Fruit fly (Drosophila melanogaster) S2 (cell line): Measurements from ENCODE around the gene CG32023.

Source experiments
- CG8478 ChIP-seq: fragments of >200 bp; optimal IDR thresholded peaks from 2 replicates; lab custom pipeline; 2018
- CTCF ChIP-seq, 2 experiments: fragments of >200 bp; optimal IDR thresholded peaks; 2 replicates each; lab custom pipeline; 2018

Gene CG32023

DNA sequence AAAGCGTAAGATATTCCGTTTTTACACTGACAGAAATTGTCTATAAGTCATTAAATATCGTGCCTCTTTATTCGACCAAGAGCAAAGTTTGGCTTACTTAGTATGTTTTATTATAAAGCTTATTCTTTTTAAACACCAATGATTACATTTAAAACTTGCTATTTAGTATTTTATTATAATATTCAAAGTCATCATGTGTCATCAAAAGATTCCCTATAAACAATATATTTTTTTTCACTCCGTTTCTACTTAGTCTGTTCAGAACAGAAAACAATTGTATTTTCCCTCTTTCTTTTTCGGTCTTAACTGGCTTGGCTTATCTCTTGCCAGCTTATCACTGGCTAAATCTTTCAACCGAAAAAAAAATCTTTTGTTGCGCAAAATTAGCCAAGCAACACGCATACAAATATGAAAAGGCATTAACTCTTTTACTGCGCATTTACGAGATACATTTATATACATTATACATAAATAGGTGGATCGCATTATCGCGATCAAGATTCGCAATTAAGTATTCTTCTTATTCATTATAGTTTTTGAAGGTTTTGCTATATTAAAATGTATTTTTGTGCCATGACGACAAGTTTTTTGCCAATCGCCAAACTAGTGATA, 26.6 kb downstream of the CG32023 start:
- TF ChIP-seq CG8478 = no peak
- TF ChIP-seq CTCF (optimal IDR thresholded peaks at IDR 0.05; lab: Kevin White, UChicago) = no peak

dm6 chr3L:8774974-8775731, 28.8 kb downstream of the CG32023 start:
- no peak for TF ChIP-seq CG8478
- no peak for TF ChIP-seq CTCF (optimal IDR thresholded peaks at IDR 0.05; lab: Kevin White, UChicago)

DNA sequence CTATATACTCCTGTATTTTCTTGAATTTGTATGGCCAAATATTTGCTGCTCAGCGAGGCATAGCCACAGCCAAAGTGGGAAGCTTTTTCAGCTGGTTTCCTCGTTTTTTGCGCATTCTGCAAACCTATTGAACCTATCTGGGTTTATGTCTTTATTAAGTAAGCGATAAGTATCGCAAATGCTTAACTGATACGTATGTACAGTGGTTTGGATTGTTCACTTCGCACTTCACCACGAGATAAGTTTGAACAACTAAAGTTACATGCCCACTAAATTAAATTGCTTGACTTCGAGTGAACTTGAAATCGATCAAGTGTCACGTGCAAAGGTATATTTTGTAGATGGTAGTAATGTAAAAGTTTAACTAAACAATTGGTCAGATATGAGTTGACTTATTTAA, 30.3 kb downstream of the CG32023 start:
- no peak for TF ChIP-seq CTCF (optimal IDR thresholded peaks at IDR 0.05; lab: Kevin White, UChicago)
- no peak for TF ChIP-seq CG8478

dm6 chr3L:8772998-8773684, 30.8 kb downstream of the CG32023 start:
- TF ChIP-seq CTCF (optimal IDR thresholded peaks at IDR 0.05; lab: Kevin White, UChicago) (no peak), CG8478 (no peak)

dm6 chr3L:8770616-8771229, 33.3 kb downstream of the CG32023 start:
- no peak for TF ChIP-seq CG8478
- TF ChIP-seq CTCF (optimal IDR thresholded peaks at IDR 0.05; lab: Kevin White, UChicago) = no peak

DNA sequence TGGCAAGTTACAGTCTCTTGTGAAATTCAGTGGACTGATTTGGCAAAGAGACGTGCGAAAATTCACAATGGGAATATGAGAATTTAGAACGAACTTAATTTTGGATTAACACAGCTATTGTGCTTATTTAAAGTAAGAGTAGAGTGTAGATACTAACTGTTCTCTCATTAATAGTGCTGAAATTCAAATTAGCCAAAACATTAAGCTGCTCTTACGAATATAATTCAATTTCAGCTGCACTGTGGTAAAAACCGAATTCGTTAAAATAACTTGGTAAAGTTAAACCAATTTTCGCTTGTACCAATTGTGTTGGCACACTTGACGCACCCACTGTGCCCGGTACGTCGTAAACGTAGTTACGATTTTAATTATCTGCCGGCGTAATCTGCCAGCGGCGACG, 36.1 kb downstream of the CG32023 start:
- TF ChIP-seq CTCF (optimal IDR thresholded peaks at IDR 0.05; lab: Kevin White, UChicago) (no peak), CG8478 (no peak)

DNA sequence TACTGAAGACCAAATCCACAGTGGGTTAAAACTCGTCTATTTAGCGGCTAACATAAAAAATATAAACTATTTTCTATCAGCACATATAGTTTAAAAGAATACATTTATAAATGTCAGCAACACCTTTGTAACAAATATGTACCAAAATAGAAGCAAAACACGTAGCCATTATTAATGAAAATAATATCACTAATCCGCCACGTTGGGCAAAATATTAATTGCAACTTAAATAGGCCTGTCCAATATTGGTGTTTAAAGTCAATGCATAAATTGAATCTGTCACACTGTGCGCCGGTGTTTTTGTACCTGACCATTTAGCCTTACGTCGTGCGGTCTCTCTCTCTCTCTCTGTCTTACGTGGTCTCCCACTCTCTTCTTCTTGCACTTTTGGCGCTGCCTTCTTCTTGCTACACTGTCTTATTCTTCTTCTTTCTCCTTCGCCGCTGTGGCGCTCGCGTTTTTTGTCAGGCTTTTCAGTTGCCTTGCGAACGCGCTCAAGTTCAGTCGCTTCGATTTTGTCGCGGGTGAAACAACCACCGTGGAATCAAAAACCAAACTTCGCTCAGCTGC, 37.9 kb downstream of the CG32023 start:
- TF ChIP-seq CG8478 (no peak), CTCF (optimal IDR thresholded peaks at IDR 0.05; lab: Kevin White, UChicago) (no peak)

DNA sequence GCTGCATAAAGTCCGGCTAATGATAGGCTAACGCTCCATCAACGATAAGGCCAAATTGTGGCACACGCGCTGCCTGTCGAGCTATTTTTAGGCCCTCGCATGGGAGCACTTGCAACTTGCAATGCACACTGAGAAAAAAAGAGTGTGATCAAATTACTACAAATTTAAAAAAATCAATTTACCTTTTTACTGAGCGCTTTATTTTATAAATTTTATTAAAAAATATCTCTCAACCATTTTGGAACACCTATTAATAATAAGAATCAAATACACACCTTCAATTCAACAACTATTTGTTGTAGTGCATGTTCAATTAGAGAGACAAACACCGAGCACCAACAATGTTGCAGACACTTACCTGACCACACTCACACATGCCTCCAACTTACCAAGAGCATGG, 38.5 kb downstream of the CG32023 start:
- TF ChIP-seq CG8478 (no peak), CTCF (optimal IDR thresholded peaks at IDR 0.05; lab: Kevin White, UChicago) (no peak)

DNA sequence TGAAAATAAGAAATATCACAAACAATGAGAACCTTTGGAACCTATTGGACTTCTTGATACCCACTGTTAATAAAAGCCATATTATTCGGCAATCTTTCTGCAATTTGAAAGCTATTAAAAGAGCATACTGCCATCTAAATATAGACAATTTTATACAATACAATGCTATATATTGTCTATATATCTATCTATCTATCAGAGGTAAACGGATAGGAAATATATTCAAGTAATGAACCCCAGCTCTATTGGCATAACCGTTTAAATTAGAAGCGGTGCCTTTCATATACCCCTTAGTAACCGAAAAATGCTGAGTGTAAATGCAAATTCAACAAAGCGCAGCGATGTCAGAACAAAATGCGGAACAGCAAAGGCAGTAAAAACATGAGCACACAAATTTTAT, 40.2 kb downstream of the CG32023 start:
- TF ChIP-seq CTCF (optimal IDR thresholded peaks at IDR 0.05; lab: Kevin White, UChicago) (no peak), CG8478 (no peak)

DNA sequence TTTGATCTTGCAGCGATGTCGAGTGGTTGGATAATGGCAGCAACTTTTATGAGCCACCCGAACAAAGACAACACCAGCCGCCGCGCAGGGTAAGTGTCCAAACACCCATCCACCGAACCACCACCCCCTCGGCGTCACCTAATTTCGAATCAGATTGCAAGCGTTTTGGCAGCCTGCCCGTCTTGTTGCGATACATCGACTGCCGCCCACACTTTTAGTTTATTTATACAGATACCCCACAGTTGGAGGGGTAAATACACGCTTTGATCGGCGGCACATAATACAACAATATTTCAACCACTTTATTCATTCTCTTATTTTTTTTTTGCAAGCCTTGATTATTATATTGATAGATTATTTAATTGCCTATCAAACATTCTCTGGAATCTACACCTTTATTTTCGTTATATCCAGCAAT, 40.9 kb downstream of the CG32023 start:
- TF ChIP-seq CG8478 (no peak), CTCF (optimal IDR thresholded peaks at IDR 0.05; lab: Kevin White, UChicago) (no peak)

DNA sequence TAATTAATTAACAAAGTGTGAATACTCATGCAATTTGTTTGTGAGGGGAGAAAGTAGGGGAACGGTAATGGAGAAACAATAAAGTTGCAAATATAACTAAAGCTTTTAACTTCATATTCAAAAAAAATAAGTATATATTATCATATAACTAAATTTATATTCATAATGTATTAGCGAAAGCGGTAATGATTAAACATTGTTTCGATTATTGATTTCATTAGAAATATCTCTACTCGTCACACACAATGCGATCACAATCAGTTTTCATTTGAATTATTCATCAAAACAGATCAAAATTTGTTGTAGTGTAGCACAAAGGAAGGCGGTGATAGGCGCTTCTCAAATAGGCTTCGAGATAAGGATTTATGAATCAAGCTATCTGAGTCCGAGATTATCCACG, 48.3 kb downstream of the CG32023 start, which contains the start of gene CG6576:
TSS of gene CG6576 (plus strand) at position 301 of the 400 bp plus-strand sequence.
- TF ChIP-seq CG8478 (no peak), CTCF (optimal IDR thresholded peaks at IDR 0.05; lab: Kevin White, UChicago) (no peak)
